Fruit fly (Drosophila melanogaster): Measurements from ENCODE around the gene CG2061.

CG2061 gene

dm6 chrX:11108148-11108844, 16.0 kb downstream of the CG2061 start, which contains the start of gene Hsp60A (continued):
- TF ChIP-seq CG18476 (GFP tag; optimal IDR thresholded peaks at IDR 0.05) (peak; percentile 65), HLH3B (GFP tag; IDR thresholded peaks at IDR 0.05) (0 out of 2 replicates have a peak, but pooled peaks have one; percentile 28), Chrac-16 (GFP tag; optimal IDR thresholded peaks at IDR 0.05) (peak; percentile 21), tup (GFP tag; optimal IDR thresholded peaks at IDR 0.05) (peak; percentile 38), Nf-YB (GFP tag; optimal IDR thresholded peaks at IDR 0.05) (peak; percentile 6), CoRest (tag; optimal IDR thresholded peaks at IDR 0.05) (peak; percentile 69), CG4424 (GFP tag; optimal IDR thresholded peaks at IDR 0.05) (peak; percentile 34), MESR4 (GFP tag; optimal IDR thresholded peaks at IDR 0.05) (peak; percentile 42), esg (GFP tag; conservative IDR thresholded peaks at IDR 0.05) (peak; percentile 24; the same call in 1 of the 2 replicates), knrl (GFP tag; IDR thresholded peaks at IDR 0.05; ENCODE audit: partially characterized antibody) (peak; percentile 90), sisA (GFP tag; IDR thresholded peaks at IDR 0.05) (peak; percentile 41), CG2712 (tag; optimal IDR thresholded peaks at IDR 0.05) (peak; percentile 61), bab2 (GFP tag; optimal IDR thresholded peaks at IDR 0.05) (peak; percentile 5), en (GFP tag; optimal IDR thresholded peaks at IDR 0.05) (no peak), lbe (GFP tag; optimal IDR thresholded peaks at IDR 0.05) (peak; percentile 21), B-H1 (GFP tag; IDR thresholded peaks at IDR 0.05) (peak; percentile 34; the same call in 1 of the 3 replicates), CG10274 (GFP tag; optimal IDR thresholded peaks at IDR 0.05) (no peak), CG11398 (GFP tag; optimal IDR thresholded peaks at IDR 0.05) (no peak), CG9727 (GFP tag; optimal IDR thresholded peaks at IDR 0.05) (peak; percentile 51), Fer1 (GFP tag; optimal IDR thresholded peaks at IDR 0.05) (peak; percentile 55), CG10959 (GFP tag; IDR thresholded peaks at IDR 0.05) (peak; percentile 32; the same call in 1 of the 2 replicates), CG12104 (GFP tag; optimal IDR thresholded peaks at IDR 0.05) (peak; percentile 26), CG9609 (GFP tag; optimal IDR thresholded peaks at IDR 0.05) (no peak), Sin3A (optimal IDR thresholded peaks at IDR 0.05) (peak; percentile 10), corto (GFP tag; optimal IDR thresholded peaks at IDR 0.05) (peak; percentile 36), Dip3 (GFP tag; optimal IDR thresholded peaks at IDR 0.05) (peak; percentile 16), Drgx (GFP tag; IDR thresholded peaks at IDR 0.05) (peak; percentile 27; the same call in 1 of the 2 replicates), Opbp (GFP tag; IDR thresholded peaks at IDR 0.05; ENCODE audit: partially characterized antibody) (peak; percentile 69; the same call in 2 of the 3 replicates), phol (tag; optimal IDR thresholded peaks at IDR 0.05) (peak; percentile 66), Atf6 (GFP tag; IDR thresholded peaks at IDR 0.05) (peak; percentile 43)

dm6 chrX:11108845-11109450, 16.7 kb downstream of the CG2061 start:
- TF ChIP-seq CG1832 (GFP tag; optimal IDR thresholded peaks at IDR 0.05) (no peak), phol (tag; optimal IDR thresholded peaks at IDR 0.05) (peak; percentile 12), CG13424 (tag; optimal IDR thresholded peaks at IDR 0.05) (peak; percentile 25), ci (GFP tag; IDR thresholded peaks at IDR 0.05) (0 out of 3 replicates have a peak, but pooled peaks have one; percentile 7), BtbVII (GFP tag; optimal IDR thresholded peaks at IDR 0.05) (no peak), CG2120 (GFP tag; optimal IDR thresholded peaks at IDR 0.05) (peak; percentile 30), Atf6 (GFP tag; IDR thresholded peaks at IDR 0.05) (no peak), CG6854 (GFP tag; optimal IDR thresholded peaks at IDR 0.05) (no peak), row (GFP tag; IDR thresholded peaks at IDR 0.05) (peak; percentile 52), hkb (optimal IDR thresholded peaks at IDR 0.05) (no peak), hkb (GFP tag; IDR thresholded peaks at IDR 0.05) (peak; percentile 43; the same call in 1 of the 2 replicates), Jarid2 (GFP tag; optimal IDR thresholded peaks at IDR 0.05) (no peak), CG17359 (tag; optimal IDR thresholded peaks at IDR 0.05) (peak; percentile 15), CG30403 (GFP tag; optimal IDR thresholded peaks at IDR 0.05) (peak; percentile 48), lmd (GFP tag; IDR thresholded peaks at IDR 0.05) (no peak), stwl (tag; optimal IDR thresholded peaks at IDR 0.05) (peak; percentile 23), vvl (GFP tag; IDR thresholded peaks at IDR 0.05) (peak; percentile 36; the same call in 1 of the 2 replicates), dm (GFP tag; optimal IDR thresholded peaks at IDR 0.05) (peak; percentile 80), sd (tag; optimal IDR thresholded peaks at IDR 0.05) (peak; percentile 41), CG15479 (GFP tag; optimal IDR thresholded peaks at IDR 0.05) (peak; percentile 82), Gug (GFP tag; IDR thresholded peaks at IDR 0.05) (peak; percentile 12; the same call in 1 of the 4 replicates), Drgx (GFP tag; IDR thresholded peaks at IDR 0.05) (peak; percentile 16; the same call in 1 of the 2 replicates)

All from whole organism, embryonic.